Worm (Caenorhabditis elegans) whole organism, mixed stage, embryonic: ENCODE measurements around the gene exos-8.

Experiments used
- M03D4.4 ChIP-seq: sonication (generic microtip); optimal IDR thresholded peaks from 2 replicates; lab custom pipeline; 2017; ENCODE audit warnings: mild to moderate bottlenecking, missing genetic modification characterization, missing compliant biosample characterization
- bed-3 ChIP-seq: fragments of 200-800 bp; sonication (Bioruptor generic); optimal IDR thresholded peaks from 3 replicates; lab custom pipeline; 2018; ENCODE audit warnings: mild to moderate bottlenecking, missing genetic modification characterization, moderate library complexity, missing compliant biosample characterization
- blmp-1 ChIP-seq: fragments of 150-350 bp; optimal IDR thresholded peaks from 2 replicates; lab custom pipeline; 2014; ENCODE audit warnings: missing biosample characterization, missing genetic modification characterization
- ceh-39 ChIP-seq: fragments of 150-350 bp; optimal IDR thresholded peaks from 2 replicates; lab custom pipeline; 2014; ENCODE audit warnings: missing biosample characterization, missing genetic modification characterization
- ceh-83 ChIP-seq: fragments of 200-800 bp; sonication (Bioruptor generic); optimal IDR thresholded peaks from 2 replicates; lab custom pipeline; 2018; ENCODE audit warnings: mild to moderate bottlenecking, missing genetic modification characterization, missing compliant biosample characterization
- ces-1 ChIP-seq: fragments of 150-350 bp; optimal IDR thresholded peaks from 2 replicates; lab custom pipeline; 2014; ENCODE audit warnings: missing biosample characterization, missing genetic modification reagents, missing genetic modification characterization
- cnd-1 ChIP-seq: fragments of 200-800 bp; sonication (Bioruptor generic); optimal IDR thresholded peaks from 2 replicates; lab custom pipeline; 2018; ENCODE audit warnings: mild to moderate bottlenecking, missing genetic modification characterization, missing compliant biosample characterization
- drap-1 ChIP-seq: fragments of 200-800 bp; sonication (Bioruptor generic); optimal IDR thresholded peaks from 3 replicates; lab custom pipeline; 2018; ENCODE audit warnings: mild to moderate bottlenecking, missing genetic modification characterization, missing compliant biosample characterization
- elt-1 ChIP-seq: sonication (generic microtip); optimal IDR thresholded peaks from 2 replicates; lab custom pipeline; 2017; ENCODE audit warnings: missing genetic modification characterization, mild to moderate bottlenecking, missing compliant biosample characterization, antibody characterized with exemption, moderate library complexity, borderline replicate concordance; ENCODE audit not compliant: insufficient read depth
- flh-1 ChIP-seq: fragments of 200-800 bp; sonication (Bioruptor generic); optimal IDR thresholded peaks from 2 replicates; lab custom pipeline; 2018; ENCODE audit warnings: mild to moderate bottlenecking, missing genetic modification characterization, moderate library complexity, missing compliant biosample characterization
- ham-2 ChIP-seq: fragments of 200-800 bp; sonication (Bioruptor generic); optimal IDR thresholded peaks from 2 replicates; lab custom pipeline; 2018; ENCODE audit warnings: mild to moderate bottlenecking, missing genetic modification characterization, missing compliant biosample characterization
- lin-32 ChIP-seq: fragments of 200-800 bp; sonication (Bioruptor generic); optimal IDR thresholded peaks from 2 replicates; lab custom pipeline; 2018; ENCODE audit warnings: mild to moderate bottlenecking, missing genetic modification characterization, missing compliant biosample characterization
- lsy-2 ChIP-seq: fragments of 150-350 bp; optimal IDR thresholded peaks from 2 replicates; lab custom pipeline; 2014; ENCODE audit warnings: missing biosample characterization, missing genetic modification characterization
- mab-5 ChIP-seq: fragments of 150-350 bp; optimal IDR thresholded peaks from 2 replicates; lab custom pipeline; 2014; ENCODE audit warnings: missing biosample characterization, missing genetic modification characterization
- mep-1 ChIP-seq: fragments of 150-350 bp; optimal IDR thresholded peaks from 2 replicates; lab custom pipeline; 2017; ENCODE audit warnings: missing biosample characterization, missing genetic modification reagents, missing genetic modification characterization, inconsistent platforms
- mls-2 ChIP-seq: sonication (generic microtip); optimal IDR thresholded peaks from 2 replicates; lab custom pipeline; 2016; ENCODE audit warnings: mild to moderate bottlenecking, missing genetic modification characterization, moderate library complexity, missing compliant biosample characterization
- nhr-12 ChIP-seq: fragments of 150-350 bp; optimal IDR thresholded peaks from 2 replicates; lab custom pipeline; 2014; ENCODE audit warnings: missing biosample characterization, missing genetic modification characterization
- nhr-2 ChIP-seq: fragments of 150-350 bp; optimal IDR thresholded peaks from 2 replicates; lab custom pipeline; 2014; ENCODE audit warnings: missing biosample characterization, missing genetic modification characterization
- nhr-28 ChIP-seq: fragments of 150-350 bp; optimal IDR thresholded peaks from 2 replicates; lab custom pipeline; 2014; ENCODE audit warnings: missing biosample characterization, missing genetic modification characterization
- pha-4 ChIP-seq: fragments of 150-350 bp; optimal IDR thresholded peaks from 2 replicates; lab custom pipeline; 2018; ENCODE audit warnings: missing biosample characterization, missing genetic modification reagents, missing genetic modification characterization
- sem-2 ChIP-seq: fragments of 200-800 bp; sonication (Bioruptor generic); optimal IDR thresholded peaks from 2 replicates; lab custom pipeline; 2018; ENCODE audit warnings: mild to moderate bottlenecking, missing genetic modification characterization, missing compliant biosample characterization
- snpc-4 ChIP-seq: fragments of 150-350 bp; optimal IDR thresholded peaks from 2 replicates; lab custom pipeline; 2014; ENCODE audit warnings: missing biosample characterization, missing genetic modification characterization
- sptf-1 ChIP-seq: sonication (generic microtip); optimal IDR thresholded peaks from 2 replicates; lab custom pipeline; 2017; ENCODE audit warnings: mild to moderate bottlenecking, missing genetic modification characterization, moderate library complexity, missing compliant biosample characterization
- tbx-8 ChIP-seq: fragments of 200-800 bp; sonication (Bioruptor generic); optimal IDR thresholded peaks from 2 replicates; lab custom pipeline; 2018; ENCODE audit warnings: mild to moderate bottlenecking, missing genetic modification characterization, moderate library complexity, missing compliant biosample characterization
- unc-120 ChIP-seq: sonication (generic microtip); optimal IDR thresholded peaks from 2 replicates; lab custom pipeline; 2017; ENCODE audit warnings: missing genetic modification characterization, missing compliant biosample characterization; ENCODE audit not compliant: poor library complexity, severe bottlenecking
- unc-39 ChIP-seq: fragments of 150-350 bp; optimal IDR thresholded peaks from 2 replicates; lab custom pipeline; 2014; ENCODE audit warnings: missing biosample characterization, missing genetic modification characterization
- unc-62 ChIP-seq: fragments of 150-350 bp; optimal IDR thresholded peaks from 2 replicates; lab custom pipeline; 2014; ENCODE audit warnings: missing biosample characterization, missing genetic modification reagents, missing genetic modification characterization
- zip-8 ChIP-seq: fragments of 150-350 bp; optimal IDR thresholded peaks from 2 replicates; lab custom pipeline; 2014; ENCODE audit warnings: missing biosample characterization, missing genetic modification characterization

The exos-8 gene

DNA sequence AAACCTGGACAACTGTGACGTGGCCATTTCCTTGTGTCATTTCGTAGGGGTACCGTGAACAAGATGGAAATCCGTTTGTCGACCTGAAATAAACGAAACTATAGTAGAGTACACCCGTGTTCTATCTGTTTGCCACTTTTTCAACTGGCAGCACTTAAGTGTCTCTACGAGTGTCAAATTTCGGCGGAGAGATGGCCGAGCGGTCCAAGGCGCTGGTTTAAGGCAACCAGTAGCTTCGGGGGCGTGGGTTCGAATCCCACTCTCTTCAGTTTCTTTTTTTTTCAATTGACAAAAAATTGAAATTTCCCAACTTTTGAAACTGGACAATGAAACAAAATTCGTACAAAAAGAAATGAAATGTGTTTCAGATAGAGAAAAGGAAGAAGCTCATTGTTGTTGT lies 19.9 kb upstream of the exos-8 start:
- no peak for TF ChIP-seq lsy-2 (tag; lab: Kevin White, UChicago)
- no peak for TF ChIP-seq ceh-83
- peak; percentile 48 for TF ChIP-seq unc-39
- peak; percentile 52 for TF ChIP-seq M03D4.4 (tag; lab: Kevin White, UChicago)
- peak; percentile 41 for TF ChIP-seq unc-120 (tag; lab: Kevin White, UChicago)
- no peak for TF ChIP-seq nhr-28
- peak; percentile 5 for TF ChIP-seq mep-1 (tag; lab: Kevin White, UChicago)
- peak; percentile 34 for TF ChIP-seq bed-3 (GFP tag; lab: Kevin White, UChicago)
- no peak for TF ChIP-seq pha-4
- peak; percentile 42 for TF ChIP-seq sptf-1 (tag; lab: Kevin White, UChicago)
- TF ChIP-seq drap-1 (GFP tag; lab: Kevin White, UChicago): peak; percentile 30
- TF ChIP-seq snpc-4 (tag; lab: Kevin White, UChicago): no peak
- TF ChIP-seq ham-2 (GFP tag; lab: Kevin White, UChicago): no peak

DNA sequence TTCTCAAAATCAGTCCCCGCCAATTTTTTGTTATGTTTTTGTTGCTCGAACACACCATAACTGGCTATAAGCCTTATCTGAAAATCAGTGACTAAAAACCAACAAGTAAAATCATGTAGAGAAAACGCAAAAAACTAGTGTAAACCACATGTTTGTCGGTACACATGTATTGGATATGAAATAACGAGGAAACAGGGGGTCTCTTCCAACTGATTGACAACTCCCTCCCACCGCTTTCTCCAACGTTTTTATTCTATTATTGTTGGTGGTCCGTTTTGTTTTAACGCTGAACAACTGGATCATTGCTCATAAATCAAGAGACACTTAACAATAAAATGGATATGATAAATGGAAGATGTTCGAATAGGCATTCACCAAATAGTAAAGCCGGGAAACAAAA lies 14.7 kb upstream of the exos-8 start:
- TF ChIP-seq tbx-8 (GFP tag; lab: Kevin White, UChicago) (no peak), unc-62 (peak; percentile 61), ces-1 (GFP tag; lab: Kevin White, UChicago) (peak; percentile 11)

DNA sequence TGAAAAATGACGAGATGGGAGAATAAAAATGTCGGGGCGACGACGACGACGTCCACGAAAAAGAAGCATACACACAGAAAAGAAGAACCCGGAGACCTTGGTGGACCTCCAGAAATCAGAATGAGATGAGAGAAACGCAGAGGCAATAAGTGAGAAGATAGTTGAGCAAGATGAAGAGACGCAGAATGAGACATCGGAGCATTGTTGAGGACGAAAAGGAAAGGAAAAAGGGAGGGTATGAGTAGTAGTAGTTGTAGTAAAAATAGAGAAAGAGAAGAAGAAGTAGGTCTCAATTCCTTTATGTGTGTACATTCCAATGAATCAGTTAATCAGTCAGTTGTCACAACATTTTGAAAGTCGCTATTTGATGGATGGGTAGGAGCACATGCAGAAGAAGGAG lies 12.2 kb upstream of the exos-8 start, which contains the start of gene T14B4.8:
Gene T14B4.8 (minus strand): TSS at position 60 of the 400 bp plus-strand sequence.
- TF ChIP-seq ham-2 (GFP tag; lab: Kevin White, UChicago) (no peak), mep-1 (tag; lab: Kevin White, UChicago) (peak; percentile 2), lsy-2 (tag; lab: Kevin White, UChicago) (no peak), drap-1 (GFP tag; lab: Kevin White, UChicago) (no peak), ces-1 (GFP tag; lab: Kevin White, UChicago) (peak; percentile 77), unc-62 (peak; percentile 31), unc-120 (tag; lab: Kevin White, UChicago) (peak; percentile 24), M03D4.4 (tag; lab: Kevin White, UChicago) (no peak), sptf-1 (tag; lab: Kevin White, UChicago) (peak; percentile 22)
- TF ChIP-seq, all 35 proteins: peak for 5

DNA sequence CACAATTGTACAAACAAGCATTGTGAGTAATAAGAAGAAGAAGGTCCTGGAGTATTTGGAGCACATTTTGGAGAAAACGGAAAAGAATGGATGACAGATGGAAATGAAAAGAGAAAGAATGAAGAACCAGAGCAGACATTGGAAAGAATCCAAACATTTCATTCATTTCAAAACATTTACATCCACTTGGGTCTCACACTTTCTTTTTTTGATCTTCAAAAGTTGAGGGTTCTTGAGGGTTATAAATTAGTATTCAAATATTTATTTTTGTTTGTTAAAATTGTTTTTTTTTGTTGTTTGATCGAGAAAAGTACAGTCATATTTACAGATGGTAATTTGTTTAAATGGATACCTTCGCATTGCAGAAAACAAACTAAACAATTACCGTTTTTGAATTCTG lies 7.8 kb upstream of the exos-8 start, which contains the start of gene T14B4.9:
Gene T14B4.9 (minus strand): TSS at position 101 of the 400 bp plus-strand sequence.
- TF ChIP-seq mep-1 (tag; lab: Kevin White, UChicago): no peak
- TF ChIP-seq unc-62: no peak
- TF ChIP-seq unc-39: no peak
- TF ChIP-seq mls-2: no peak
- TF ChIP-seq, all 35 proteins: peak for 0

DNA sequence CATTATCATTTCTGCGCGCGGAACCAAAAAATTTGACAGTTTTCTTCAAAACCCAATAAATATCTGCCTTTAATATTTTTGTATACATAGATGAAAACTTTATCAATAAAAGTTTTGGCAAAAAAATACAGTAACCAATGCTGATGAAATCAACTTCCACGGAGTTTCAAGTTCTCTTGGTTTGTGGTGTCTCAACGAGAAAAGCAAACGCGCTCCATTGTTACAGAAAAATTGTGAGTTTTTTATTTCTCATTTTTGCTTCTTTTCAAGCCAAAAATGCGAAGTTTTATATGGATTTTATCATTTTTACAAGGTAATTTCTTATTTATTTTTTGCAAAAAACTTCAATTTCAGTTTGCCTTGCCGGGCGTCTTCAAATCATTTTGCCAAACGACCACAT lies 6.8 kb upstream of the exos-8 start, which contains the start of gene T14B4.3:
Gene T14B4.3 (plus strand): TSS at position 264 of the 400 bp plus-strand sequence.
- TF ChIP-seq ceh-83 (no peak), nhr-2 (tag; lab: Kevin White, UChicago) (no peak), pha-4 (peak; percentile 34), zip-8 (tag; lab: Kevin White, UChicago) (no peak), sptf-1 (tag; lab: Kevin White, UChicago) (peak; percentile 36), lsy-2 (tag; lab: Kevin White, UChicago) (peak; percentile 83), nhr-12 (no peak), mep-1 (tag; lab: Kevin White, UChicago) (peak; percentile 76), ces-1 (GFP tag; lab: Kevin White, UChicago) (peak; percentile 50)
- TF ChIP-seq, all 35 proteins: peak for 5

DNA sequence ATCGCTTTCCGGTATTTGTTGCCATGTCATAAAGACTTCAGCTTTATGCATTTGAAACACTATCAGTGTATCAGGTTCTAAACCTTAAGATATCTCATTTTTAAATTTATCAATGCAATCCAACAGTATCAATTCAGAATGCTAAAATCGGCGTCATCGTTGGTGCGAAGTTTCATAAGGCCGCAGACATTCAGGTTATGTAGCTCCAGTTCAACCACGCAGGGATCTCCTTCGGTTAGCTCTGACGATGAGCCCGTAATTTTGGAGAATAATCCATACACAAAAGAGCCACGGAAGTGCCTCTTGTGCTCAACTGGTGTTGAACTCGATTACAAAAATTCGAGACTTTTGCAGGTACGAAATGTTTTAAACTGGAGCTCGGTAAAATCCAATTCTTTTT lies 5.4 kb upstream of the exos-8 start, which contains the start of gene mrps-18.C:
Gene mrps-18.C (plus strand): TSS at position 138 of the 400 bp plus-strand sequence.
- TF ChIP-seq mls-2: no peak
- TF ChIP-seq ceh-83: no peak
- no peak for TF ChIP-seq unc-39
- no peak for TF ChIP-seq zip-8 (tag; lab: Kevin White, UChicago)
- no peak for TF ChIP-seq elt-1 (tag; lab: Kevin White, UChicago)
- no peak for TF ChIP-seq nhr-2 (tag; lab: Kevin White, UChicago)
- TF ChIP-seq M03D4.4 (tag; lab: Kevin White, UChicago): no peak
- TF ChIP-seq blmp-1: no peak
- TF ChIP-seq lin-32 (GFP tag; lab: Kevin White, UChicago): no peak
- no peak for TF ChIP-seq pha-4
- no peak for TF ChIP-seq sptf-1 (tag; lab: Kevin White, UChicago)

DNA sequence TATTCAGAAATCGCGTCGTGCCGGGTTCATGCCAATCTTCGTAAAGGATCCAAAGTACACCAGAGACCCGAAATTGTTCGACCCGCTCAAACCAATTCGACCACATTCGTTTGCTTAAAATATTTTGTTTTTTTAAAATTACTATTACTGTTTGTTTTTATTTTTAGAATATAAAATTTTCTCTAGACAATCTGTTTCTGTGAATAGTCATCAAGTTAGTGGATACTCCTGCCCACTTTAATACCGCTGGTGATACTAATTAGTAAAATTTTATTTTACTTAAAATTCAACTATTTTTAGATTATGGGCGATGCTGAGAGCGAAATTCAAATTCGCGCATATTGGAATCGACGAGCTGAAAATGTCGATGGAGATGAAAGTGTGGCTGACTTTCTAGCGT lies 4.9 kb upstream of the exos-8 start, which contains the start of gene T14B4.1:
Gene T14B4.1 (plus strand): TSS at position 301 of the 400 bp plus-strand sequence.
- no peak for TF ChIP-seq ceh-39 (tag; lab: Kevin White, UChicago)
- no peak for TF ChIP-seq mab-5 (tag; lab: Kevin White, UChicago)
- TF ChIP-seq flh-1 (GFP tag; lab: Kevin White, UChicago): no peak
- no peak for TF ChIP-seq nhr-2 (tag; lab: Kevin White, UChicago)
- TF ChIP-seq unc-39: no peak
- TF ChIP-seq bed-3 (GFP tag; lab: Kevin White, UChicago): no peak
- no peak for TF ChIP-seq sem-2 (GFP tag; lab: Kevin White, UChicago)
- TF ChIP-seq cnd-1: no peak
- no peak for TF ChIP-seq snpc-4 (tag; lab: Kevin White, UChicago)
- no peak for TF ChIP-seq M03D4.4 (tag; lab: Kevin White, UChicago)
- no peak for TF ChIP-seq blmp-1
